Fruit fly (Drosophila melanogaster) whole organism, embryonic: ENCODE measurements around the gene CG18788.

ENCODE experiments used
- Atf-2 ChIP-seq: fragments of 200-800 bp; sonication (Bioruptor generic); optimal IDR thresholded peaks from 2 replicates; lab custom pipeline; 2016; ENCODE audit warnings: missing biosample characterization, missing genetic modification characterization
- BtbVII ChIP-seq: fragments of 200-800 bp; sonication (Bioruptor generic); optimal IDR thresholded peaks from 3 replicates; lab custom pipeline; 2017; ENCODE audit warnings: missing biosample characterization, mild to moderate bottlenecking, missing genetic modification characterization
- CG1024 ChIP-seq: fragments of 200-800 bp; sonication (Bioruptor generic); IDR thresholded peaks from 2 replicates; pipeline ENCODE4 v1.3.6; 2022; ENCODE audit warnings: missing biosample characterization, missing genetic modification characterization
- CG13287 ChIP-seq: fragments of 200-800 bp; sonication (Bioruptor generic); IDR thresholded peaks from 2 replicates; pipeline ENCODE4 v1.3.6; 2022; ENCODE audit warnings: missing biosample characterization, missing genetic modification characterization; ENCODE audit not compliant: partially characterized antibody
- CG13296 ChIP-seq: fragments of 200-800 bp; sonication (Bioruptor generic); optimal IDR thresholded peaks from 3 replicates; lab custom pipeline; 2018; ENCODE audit warnings: missing biosample characterization, mild to moderate bottlenecking, missing genetic modification characterization
- CG13424 ChIP-seq: fragments of 200-800 bp; sonication (Bioruptor generic); optimal IDR thresholded peaks from 2 replicates; lab custom pipeline; 2019; ENCODE audit warnings: missing biosample characterization, mild to moderate bottlenecking, missing genetic modification characterization, moderate library complexity
- CG14710 ChIP-seq: fragments of 200-800 bp; sonication (Bioruptor generic); optimal IDR thresholded peaks from 3 replicates; lab custom pipeline; 2019; ENCODE audit warnings: missing biosample characterization, mild to moderate bottlenecking, missing genetic modification characterization, moderate library complexity
- CG1647 ChIP-seq: fragments of 200-800 bp; sonication (Bioruptor generic); optimal IDR thresholded peaks from 3 replicates; lab custom pipeline; 2016; ENCODE audit warnings: missing biosample characterization, missing genetic modification characterization
- CG16815 ChIP-seq: fragments of 200-800 bp; sonication (Bioruptor generic); optimal IDR thresholded peaks from 3 replicates; lab custom pipeline; 2017; ENCODE audit warnings: missing biosample characterization, mild to moderate bottlenecking, missing genetic modification characterization
- CG17612 ChIP-seq: fragments of 200-800 bp; sonication (Bioruptor generic); IDR thresholded peaks from 2 replicates; pipeline ENCODE4 v1.3.6; 2022; ENCODE audit warnings: missing biosample characterization, missing genetic modification characterization
- CG18476 ChIP-seq: fragments of 200-800 bp; sonication (Bioruptor generic); optimal IDR thresholded peaks from 2 replicates; lab custom pipeline; 2016; ENCODE audit warnings: missing biosample characterization, mild to moderate bottlenecking, missing genetic modification characterization
- CG2129 ChIP-seq: fragments of 200-800 bp; sonication (Bioruptor generic); IDR thresholded peaks from 2 replicates; pipeline ENCODE4 v1.3.6; 2022; ENCODE audit warnings: missing biosample characterization, missing genetic modification characterization; ENCODE audit not compliant: partially characterized antibody
- CG30403 ChIP-seq: fragments of 200-800 bp; sonication (Bioruptor generic); optimal IDR thresholded peaks from 3 replicates; lab custom pipeline; 2016; ENCODE audit warnings: missing biosample characterization, missing genetic modification characterization
- CG31224 ChIP-seq: fragments of 200-800 bp; sonication (Bioruptor generic); IDR thresholded peaks from 2 replicates; pipeline ENCODE4 v1.3.6; 2022; ENCODE audit warnings: missing biosample characterization, missing genetic modification characterization
- CG4854 ChIP-seq: fragments of 200-800 bp; sonication (Bioruptor generic); optimal IDR thresholded peaks from 2 replicates; lab custom pipeline; 2016; ENCODE audit warnings: missing biosample characterization, missing genetic modification characterization, inconsistent platforms
- CG6254 ChIP-seq: fragments of 200-800 bp; sonication (Bioruptor generic); optimal IDR thresholded peaks from 3 replicates; lab custom pipeline; 2017; ENCODE audit warnings: mild to moderate bottlenecking, missing biosample characterization, missing genetic modification reagents, missing genetic modification characterization
- CG6272 ChIP-seq: fragments of 200-800 bp; sonication (Bioruptor generic); IDR thresholded peaks from 2 replicates; pipeline ENCODE4 v1.3.6; 2022; ENCODE audit warnings: missing biosample characterization, missing genetic modification characterization
- CG7271 ChIP-seq: fragments of 200-800 bp; sonication (Bioruptor generic); optimal IDR thresholded peaks from 2 replicates; lab custom pipeline; 2018; ENCODE audit warnings: missing biosample characterization, mild to moderate bottlenecking, missing genetic modification characterization, moderate library complexity
- CG7786 ChIP-seq: fragments of 200-800 bp; sonication (Bioruptor generic); optimal IDR thresholded peaks from 2 replicates; lab custom pipeline; 2016; ENCODE audit warnings: missing biosample characterization, missing genetic modification characterization
- CG9609 ChIP-seq: fragments of 200-800 bp; sonication (Bioruptor generic); optimal IDR thresholded peaks from 3 replicates; lab custom pipeline; 2016; ENCODE audit warnings: missing biosample characterization, missing genetic modification characterization
- Camta ChIP-seq: fragments of 200-800 bp; sonication (Bioruptor generic); optimal IDR thresholded peaks from 2 replicates; lab custom pipeline; 2016; ENCODE audit warnings: missing biosample characterization, missing genetic modification characterization
- Dip3 ChIP-seq: fragments of 200-800 bp; sonication (Bioruptor generic); optimal IDR thresholded peaks from 3 replicates; lab custom pipeline; 2016; ENCODE audit warnings: missing biosample characterization, missing genetic modification characterization
- Gsc ChIP-seq: fragments of 200-800 bp; sonication (Bioruptor generic); IDR thresholded peaks from 2 replicates; pipeline ENCODE4 v1.3.6; 2022; ENCODE audit warnings: missing biosample characterization, missing genetic modification characterization
- Gug ChIP-seq: fragments of 200-800 bp; sonication (Bioruptor generic); IDR thresholded peaks from 4 replicates; pipeline ENCODE4 v1.3.6; 2022; ENCODE audit warnings: missing biosample characterization, missing genetic modification characterization
- NC2β ChIP-seq: fragments of 200-800 bp; sonication (Bioruptor generic); optimal IDR thresholded peaks from 2 replicates; lab custom pipeline; 2016; ENCODE audit warnings: missing biosample characterization, missing genetic modification characterization
- NK7.1 ChIP-seq: fragments of 200-800 bp; sonication (Bioruptor generic); optimal IDR thresholded peaks from 3 replicates; lab custom pipeline; 2016; ENCODE audit warnings: missing biosample characterization, missing genetic modification characterization
- Neu2 ChIP-seq: fragments of 200-800 bp; sonication (Bioruptor generic); optimal IDR thresholded peaks from 3 replicates; lab custom pipeline; 2016; ENCODE audit warnings: missing biosample characterization, missing genetic modification characterization, borderline replicate concordance
- Nf-YC ChIP-seq: fragments of 200-800 bp; optimal IDR thresholded peaks from 3 replicates; lab custom pipeline; 2019; ENCODE audit warnings: missing biosample characterization, mild to moderate bottlenecking, missing genetic modification characterization, moderate library complexity
- Oaz ChIP-seq: fragments of 200-800 bp; sonication (Bioruptor generic); IDR thresholded peaks from 2 replicates; pipeline ENCODE4 v1.3.6; 2022; ENCODE audit warnings: missing biosample characterization, missing genetic modification characterization
- PHDP ChIP-seq: fragments of 200-800 bp; sonication (Bioruptor generic); optimal IDR thresholded peaks from 3 replicates; lab custom pipeline; 2018; ENCODE audit warnings: missing biosample characterization, mild to moderate bottlenecking, missing genetic modification characterization, moderate library complexity
- Poxn ChIP-seq: fragments of 200-800 bp; sonication (Bioruptor generic); IDR thresholded peaks from 2 replicates; pipeline ENCODE4 v1.3.6; 2022; ENCODE audit warnings: missing biosample characterization, missing genetic modification characterization
- Six4 ChIP-seq: fragments of 200-800 bp; sonication (Bioruptor generic); optimal IDR thresholded peaks from 2 replicates; lab custom pipeline; 2016; ENCODE audit warnings: missing biosample characterization, missing genetic modification characterization
- TFAM ChIP-seq: fragments of 200-800 bp; sonication (Bioruptor generic); optimal IDR thresholded peaks from 2 replicates; lab custom pipeline; 2017; ENCODE audit warnings: missing biosample characterization, missing genetic modification characterization, inconsistent platforms
- Usf ChIP-seq: fragments of 200-800 bp; sonication (Bioruptor generic); optimal IDR thresholded peaks from 2 replicates; lab custom pipeline; 2017; ENCODE audit warnings: missing genotype, missing biosample characterization, missing genetic modification characterization
- al ChIP-seq: fragments of 200-800 bp; sonication (Bioruptor generic); IDR thresholded peaks from 2 replicates; pipeline ENCODE4 v1.3.6; 2022; ENCODE audit warnings: missing biosample characterization, missing genetic modification characterization
- aop ChIP-seq: fragments of 200-800 bp; sonication (Bioruptor generic); IDR thresholded peaks from 2 replicates; pipeline ENCODE4 v1.3.6; 2022; ENCODE audit warnings: missing biosample characterization, missing genetic modification characterization
- bbx ChIP-seq: fragments of 200-800 bp; sonication (Bioruptor generic); IDR thresholded peaks from 2 replicates; pipeline ENCODE4 v1.3.6; 2022; ENCODE audit warnings: missing biosample characterization, missing genetic modification characterization; ENCODE audit not compliant: partially characterized antibody
- bowl ChIP-seq: fragments of 200-800 bp; sonication (Bioruptor generic); IDR thresholded peaks from 2 replicates; pipeline ENCODE4 v1.3.6; 2022; ENCODE audit warnings: missing biosample characterization, missing genetic modification characterization
- cad ChIP-seq: fragments of >200 bp; optimal IDR thresholded peaks from 2 replicates; lab custom pipeline; 2017; ENCODE audit warnings: missing biosample characterization, missing genetic modification characterization
- cas ChIP-seq: fragments of 200-800 bp; sonication (Bioruptor generic); IDR thresholded peaks from 2 replicates; pipeline ENCODE4 v1.3.6; 2022; ENCODE audit warnings: missing biosample characterization, missing genetic modification characterization
- dmrt99B ChIP-seq: fragments of 200-800 bp; sonication (Bioruptor generic); optimal IDR thresholded peaks from 2 replicates; lab custom pipeline; 2018; ENCODE audit warnings: missing biosample characterization, mild to moderate bottlenecking, missing genetic modification characterization, moderate library complexity
- eyg ChIP-seq: fragments of 200-800 bp; sonication (Bioruptor generic); optimal IDR thresholded peaks from 3 replicates; lab custom pipeline; 2016; ENCODE audit warnings: missing biosample characterization, missing genetic modification characterization
- gcm2 ChIP-seq: fragments of 200-800 bp; sonication (Bioruptor generic); optimal IDR thresholded peaks from 2 replicates; lab custom pipeline; 2016; ENCODE audit warnings: missing biosample characterization, missing genetic modification characterization
- grau ChIP-seq: fragments of 200-800 bp; optimal IDR thresholded peaks from 3 replicates; lab custom pipeline; 2019; ENCODE audit warnings: missing biosample characterization, mild to moderate bottlenecking, missing genetic modification characterization, moderate library complexity
- mirr ChIP-seq: fragments of 200-800 bp; sonication (Bioruptor generic); optimal IDR thresholded peaks from 3 replicates; lab custom pipeline; 2018; ENCODE audit warnings: missing biosample characterization, mild to moderate bottlenecking, missing genetic modification characterization
- pita ChIP-seq: fragments of 200-800 bp; sonication (Bioruptor generic); optimal IDR thresholded peaks from 2 replicates; lab custom pipeline; 2017; ENCODE audit warnings: missing biosample characterization, mild to moderate bottlenecking, missing genetic modification characterization
- row ChIP-seq: fragments of 200-800 bp; sonication (Bioruptor generic); IDR thresholded peaks from 3 replicates; pipeline ENCODE4 v1.3.6; 2022; ENCODE audit warnings: missing biosample characterization, missing genetic modification characterization
- toy ChIP-seq: fragments of 200-800 bp; sonication (Bioruptor generic); IDR thresholded peaks from 2 replicates; pipeline ENCODE4 v1.3.6; 2022; ENCODE audit warnings: missing biosample characterization, missing genetic modification characterization
- twi ChIP-seq: fragments of 200-800 bp; optimal IDR thresholded peaks from 2 replicates; lab custom pipeline; 2019; ENCODE audit warnings: missing biosample characterization, mild to moderate bottlenecking, missing genetic modification characterization, moderate library complexity
- usp ChIP-seq: fragments of >200 bp; optimal IDR thresholded peaks from 2 replicates; lab custom pipeline; 2017; ENCODE audit warnings: missing biosample characterization, missing genetic modification characterization
- wor ChIP-seq: fragments of 200-800 bp; sonication (Bioruptor generic); IDR thresholded peaks from 2 replicates; pipeline ENCODE4 v1.3.6; 2022; ENCODE audit warnings: missing biosample characterization, missing genetic modification characterization

Gene CG18788

dm6 chr2L:12044613-12045350 lies 10.8 kb downstream of the CG18788 start, which contains the start of gene CG6785 (continued):
- TF ChIP-seq Neu2 (GFP tag; lab: Kevin White, UChicago) (no peak), row (GFP tag; lab: Robert Waterston, UW) (0 out of 3 replicates have a peak, but pooled peaks have one; percentile 47), CG31224 (GFP tag; lab: Robert Waterston, UW) (no peak), CG16815 (GFP tag; lab: Kevin White, UChicago) (no peak), CG9609 (GFP tag; lab: Kevin White, UChicago) (peak; percentile 52), CG18476 (GFP tag; lab: Kevin White, UChicago) (peak; percentile 57), eyg (peak; percentile 90), NK7.1 (GFP tag; lab: Kevin White, UChicago) (peak; percentile 84), CG4854 (GFP tag; lab: Kevin White, UChicago) (peak; percentile 83), Camta (GFP tag; lab: Kevin White, UChicago) (peak; percentile 90), Gsc (GFP tag; lab: Robert Waterston, UW) (no peak), CG13287 (GFP tag; lab: Robert Waterston, UW) (peak; percentile 15; the same call in 1 of the 2 replicates), pita (GFP tag; lab: Kevin White, UChicago) (no peak), dmrt99B (tag; lab: Kevin White, UChicago) (peak; percentile 81), gcm2 (peak; percentile 77), CG30403 (GFP tag; lab: Kevin White, UChicago) (peak; percentile 39), CG13296 (GFP tag; lab: Kevin White, UChicago) (peak; percentile 87), Gug (GFP tag; lab: Robert Waterston, UW) (no peak), mirr (GFP tag; lab: Kevin White, UChicago) (peak; percentile 81), toy (GFP tag; lab: Robert Waterston, UW) (no peak), NC2β (GFP tag; lab: Kevin White, UChicago) (peak; percentile 91), Usf (GFP tag; lab: Kevin White, UChicago) (no peak), CG1647 (peak; percentile 75), PHDP (peak; percentile 89), usp (no peak), wor (no peak), twi (tag; lab: Kevin White, UChicago) (peak; percentile 33), CG14710 (tag; lab: Kevin White, UChicago) (peak; percentile 73), CG7271 (tag; lab: Kevin White, UChicago) (peak; percentile 18), CG17612 (no peak), CG6254 (GFP tag; lab: Kevin White, UChicago) (peak; percentile 82), CG2129 (GFP tag; lab: Robert Waterston, UW) (no peak), Oaz (no peak), Nf-YC (tag; lab: Kevin White, UChicago) (peak; percentile 57), bbx (no peak), cas (GFP tag; lab: Robert Waterston, UW) (no peak), aop (no peak), Dip3 (GFP tag; lab: Kevin White, UChicago) (peak; percentile 61), CG13424 (tag; lab: Kevin White, UChicago) (peak; percentile 73), CG6272 (GFP tag; lab: Robert Waterston, UW) (no peak), BtbVII (GFP tag; lab: Kevin White, UChicago) (peak; percentile 88), CG1024 (GFP tag; lab: Robert Waterston, UW) (peak; percentile 57; the same call in 1 of the 2 replicates), al (GFP tag; lab: Robert Waterston, UW) (no peak), grau (tag; lab: Kevin White, UChicago) (peak; percentile 62), Six4 (peak; percentile 81), Poxn (GFP tag; lab: Robert Waterston, UW) (no peak), CG7786 (GFP tag; lab: Kevin White, UChicago) (peak; percentile 69), TFAM (GFP tag; lab: Kevin White, UChicago) (no peak), Atf-2 (peak; percentile 86), cad (GFP tag; lab: Kevin White, UChicago) (no peak), bowl (GFP tag; lab: Robert Waterston, UW) (no peak)
